Worm (Caenorhabditis elegans): ENCODE results near the gene ZK354.2.

ce11 chrIV:5306040-5306439 lies 7.2 kb upstream of the ZK354.2 start, which contains the start of gene ZK354.8:
- no peak for TF ChIP-seq Y67H2A.10 (GFP tag; conservative IDR thresholded peaks at IDR 0.05)
- TF ChIP-seq nhr-90 (tag; optimal IDR thresholded peaks at IDR 0.05), result no peak
- no peak for TF ChIP-seq ama-1 (optimal IDR thresholded peaks at IDR 0.05)
- TF ChIP-seq ama-1 (GFP tag; optimal IDR thresholded peaks at IDR 0.05), result no peak
